Fruit fly (Drosophila melanogaster): ENCODE results near the gene CG3823.

Gene CG3823

dm6 chrX:6287842-6288241 lies 15.9 kb upstream of the CG3823 start, which contains the start of the genes Top3beta and wuho (continued):
- TF ChIP-seq CG9609 (GFP tag; optimal IDR thresholded peaks at IDR 0.05): no peak
- no peak for TF ChIP-seq D19B (GFP tag; optimal IDR thresholded peaks at IDR 0.05)
- TF ChIP-seq Tbp (GFP tag; optimal IDR thresholded peaks at IDR 0.05): no peak
- no peak for TF ChIP-seq D19A (tag; optimal IDR thresholded peaks at IDR 0.05)
- no peak for TF ChIP-seq stc (GFP tag; IDR thresholded peaks at IDR 0.05)
- peak; percentile 60 for TF ChIP-seq nerfin-1 (tag; optimal IDR thresholded peaks at IDR 0.05)
- TF ChIP-seq gfzf (GFP tag; optimal IDR thresholded peaks at IDR 0.05): peak; percentile 99
- TF ChIP-seq chm (GFP tag; IDR thresholded peaks at IDR 0.05): peak; percentile 28; the same call in 1 of the 2 replicates
- TF ChIP-seq NfI (GFP tag; optimal IDR thresholded peaks at IDR 0.05): peak; percentile 33
- peak; percentile 99 for TF ChIP-seq CG9797 (GFP tag; optimal IDR thresholded peaks at IDR 0.05)
- no peak for TF ChIP-seq Bdp1 (GFP tag; optimal IDR thresholded peaks at IDR 0.05)
- peak; percentile 74 for TF ChIP-seq CG14710 (tag; optimal IDR thresholded peaks at IDR 0.05)
- TF ChIP-seq gsb-n (tag; optimal IDR thresholded peaks at IDR 0.05): peak; percentile 93
- no peak for TF ChIP-seq CG11085 (GFP tag; IDR thresholded peaks at IDR 0.05)
- TF ChIP-seq hbn (GFP tag; IDR thresholded peaks at IDR 0.05; ENCODE audit: partially characterized antibody): peak; percentile 63; the same call in 1 of the 2 replicates
- peak; percentile 8 for TF ChIP-seq CG13424 (tag; optimal IDR thresholded peaks at IDR 0.05)
- no peak for TF ChIP-seq Asciz (GFP tag; optimal IDR thresholded peaks at IDR 0.05)
- no peak for TF ChIP-seq fd64A (GFP tag; optimal IDR thresholded peaks at IDR 0.05)
- peak; percentile 45 for TF ChIP-seq CG8290 (GFP tag; optimal IDR thresholded peaks at IDR 0.05)
- peak; percentile 2 to 90 for TF ChIP-seq CG8290 (tag; optimal IDR thresholded peaks at IDR 0.05)
- TF ChIP-seq Sox102F (GFP tag; optimal IDR thresholded peaks at IDR 0.05): no peak
- no peak for TF ChIP-seq dmrt11E (tag; optimal IDR thresholded peaks at IDR 0.05)
- TF ChIP-seq usp (GFP tag; optimal IDR thresholded peaks at IDR 0.05): no peak
- 0 out of 3 replicates have a peak, but pooled peaks have one; percentile 65 for TF ChIP-seq zen2 (GFP tag; IDR thresholded peaks at IDR 0.05; ENCODE audit: partially characterized antibody)
- no peak for TF ChIP-seq CG6854 (GFP tag; optimal IDR thresholded peaks at IDR 0.05)
- no peak for TF ChIP-seq CG7963 (GFP tag; IDR thresholded peaks at IDR 0.05; ENCODE audit: partially characterized antibody)
- no peak for TF ChIP-seq CG6254 (GFP tag; optimal IDR thresholded peaks at IDR 0.05)
- no peak for TF ChIP-seq CG8388 (GFP tag; optimal IDR thresholded peaks at IDR 0.05)
- TF ChIP-seq Camta (GFP tag; optimal IDR thresholded peaks at IDR 0.05): peak; percentile 21
- peak; percentile 18; the same call in 1 of the 2 replicates for TF ChIP-seq nerfin-2 (GFP tag; IDR thresholded peaks at IDR 0.05; ENCODE audit: partially characterized antibody)
- TF ChIP-seq NFAT (GFP tag; IDR thresholded peaks at IDR 0.05): 0 out of 2 replicates have a peak, but pooled peaks have one; percentile 20
- TF ChIP-seq CG17359 (tag; optimal IDR thresholded peaks at IDR 0.05): no peak
- peak; percentile 76 for TF ChIP-seq Myb (GFP tag; optimal IDR thresholded peaks at IDR 0.05)
- TF ChIP-seq row (GFP tag; IDR thresholded peaks at IDR 0.05): peak; percentile 67
- TF ChIP-seq Nf-YA (GFP tag; IDR thresholded peaks at IDR 0.05): no peak
- TF ChIP-seq da (GFP tag; optimal IDR thresholded peaks at IDR 0.05): no peak
- TF ChIP-seq luna (GFP tag; optimal IDR thresholded peaks at IDR 0.05): peak; percentile 15
- peak in 1 of 2 experiments; percentile 28 for TF ChIP-seq Hr51 (GFP tag; optimal IDR thresholded peaks at IDR 0.05)
- TF ChIP-seq dysf (GFP tag; IDR thresholded peaks at IDR 0.05): peak; percentile 18; the same call in 1 of the 3 replicates
- TF ChIP-seq ase (GFP tag; IDR thresholded peaks at IDR 0.05): no peak
- peak; percentile 23 for TF ChIP-seq ind (GFP tag; optimal IDR thresholded peaks at IDR 0.05)
- TF ChIP-seq vnd (GFP tag; IDR thresholded peaks at IDR 0.05; ENCODE audit: partially characterized antibody): peak; percentile 52; the same call in 1 of the 3 replicates
- TF ChIP-seq Vsx1 (GFP tag; optimal IDR thresholded peaks at IDR 0.05): no peak
- TF ChIP-seq HLH4C (GFP tag; IDR thresholded peaks at IDR 0.05; ENCODE audit: partially characterized antibody): peak; percentile 79
- no peak for TF ChIP-seq CG9727 (GFP tag; optimal IDR thresholded peaks at IDR 0.05)
- peak; percentile 62 for TF ChIP-seq caup (GFP tag; optimal IDR thresholded peaks at IDR 0.05; ENCODE audit: severe bottlenecking)
- peak; percentile 28 for TF ChIP-seq zfh2 (GFP tag; optimal IDR thresholded peaks at IDR 0.05)
- TF ChIP-seq gce (GFP tag; IDR thresholded peaks at IDR 0.05): no peak
- peak; percentile 62; the same call in 2 of the 3 replicates for TF ChIP-seq CG16813 (GFP tag; IDR thresholded peaks at IDR 0.05; ENCODE audit: partially characterized antibody)
- TF ChIP-seq CG17612 (GFP tag; IDR thresholded peaks at IDR 0.05): no peak

Data from whole organism, embryonic.